Worm (Caenorhabditis elegans): ENCODE data around the gene F14H3.4.

Gene F14H3.4

DNA sequence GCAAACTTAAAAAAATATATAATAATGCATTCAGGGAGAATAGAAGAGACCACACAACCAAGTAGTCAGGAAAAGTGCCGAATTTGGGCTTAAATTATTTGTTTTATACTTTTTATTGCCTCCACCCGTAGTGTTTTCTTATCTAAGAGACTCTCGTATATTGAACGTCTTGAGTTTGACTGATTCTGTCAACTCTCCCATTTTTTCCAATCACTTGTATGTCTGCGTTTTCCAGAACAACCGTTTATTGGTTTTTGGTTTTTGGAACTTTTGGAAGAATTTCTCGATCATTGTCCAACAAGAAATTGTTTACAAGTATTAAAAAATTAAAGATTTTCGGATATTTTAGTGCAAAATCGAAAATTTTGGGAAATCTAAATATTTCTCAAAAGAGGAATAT, 11.2 kb downstream of the F14H3.4 start:
- no peak for TF ChIP-seq daf-16 (GFP tag; optimal IDR thresholded peaks at IDR 0.05)
- peak; percentile 69 for TF ChIP-seq daf-16 (tag; optimal IDR thresholded peaks at IDR 0.05)
- peak; percentile 81 for TF ChIP-seq aha-1 (tag)
- 0 out of 2 replicates have a peak, but pooled peaks have one; percentile 5 for TF ChIP-seq nhr-42 (GFP tag; IDR thresholded peaks at IDR 0.05)
- peak; percentile 42 for TF ChIP-seq nhr-28 (tag; optimal IDR thresholded peaks at IDR 0.05)
- TF ChIP-seq snpc-4 (tag; optimal IDR thresholded peaks at IDR 0.05), result no peak
- no peak for TF ChIP-seq mep-1 (tag; optimal IDR thresholded peaks at IDR 0.05)
- TF ChIP-seq dmd-6 (GFP tag; IDR thresholded peaks at IDR 0.05), result peak; percentile 76
- no peak for TF ChIP-seq ceh-32 (tag; optimal IDR thresholded peaks at IDR 0.05; ENCODE audit: poor library complexity)
- 0 out of 2 replicates have a peak, but pooled peaks have one; percentile 21 for TF ChIP-seq lin-1 (GFP tag; IDR thresholded peaks at IDR 0.05)
- peak; percentile 74 for TF ChIP-seq dve-1 (tag; optimal IDR thresholded peaks at IDR 0.05; ENCODE audit: insufficient read depth)
- no peak for TF ChIP-seq unc-39 (tag; optimal IDR thresholded peaks at IDR 0.05)
- TF ChIP-seq pqm-1 (tag; optimal IDR thresholded peaks at IDR 0.05), result peak; percentile 2
- peak; percentile 68 for TF ChIP-seq php-3 (GFP tag; IDR thresholded peaks at IDR 0.05)
- peak; percentile 51 for TF ChIP-seq hlh-11 (tag; optimal IDR thresholded peaks at IDR 0.05)

ce11 chrV:16042743-16043014, 12.2 kb downstream of the F14H3.4 start:
- TF ChIP-seq lim-7 (GFP tag; IDR thresholded peaks at IDR 0.05) (no peak), zfp-3 (GFP tag; conservative IDR thresholded peaks at IDR 0.05) (0 out of 2 replicates have a peak, but pooled peaks have one; percentile 38)

DNA sequence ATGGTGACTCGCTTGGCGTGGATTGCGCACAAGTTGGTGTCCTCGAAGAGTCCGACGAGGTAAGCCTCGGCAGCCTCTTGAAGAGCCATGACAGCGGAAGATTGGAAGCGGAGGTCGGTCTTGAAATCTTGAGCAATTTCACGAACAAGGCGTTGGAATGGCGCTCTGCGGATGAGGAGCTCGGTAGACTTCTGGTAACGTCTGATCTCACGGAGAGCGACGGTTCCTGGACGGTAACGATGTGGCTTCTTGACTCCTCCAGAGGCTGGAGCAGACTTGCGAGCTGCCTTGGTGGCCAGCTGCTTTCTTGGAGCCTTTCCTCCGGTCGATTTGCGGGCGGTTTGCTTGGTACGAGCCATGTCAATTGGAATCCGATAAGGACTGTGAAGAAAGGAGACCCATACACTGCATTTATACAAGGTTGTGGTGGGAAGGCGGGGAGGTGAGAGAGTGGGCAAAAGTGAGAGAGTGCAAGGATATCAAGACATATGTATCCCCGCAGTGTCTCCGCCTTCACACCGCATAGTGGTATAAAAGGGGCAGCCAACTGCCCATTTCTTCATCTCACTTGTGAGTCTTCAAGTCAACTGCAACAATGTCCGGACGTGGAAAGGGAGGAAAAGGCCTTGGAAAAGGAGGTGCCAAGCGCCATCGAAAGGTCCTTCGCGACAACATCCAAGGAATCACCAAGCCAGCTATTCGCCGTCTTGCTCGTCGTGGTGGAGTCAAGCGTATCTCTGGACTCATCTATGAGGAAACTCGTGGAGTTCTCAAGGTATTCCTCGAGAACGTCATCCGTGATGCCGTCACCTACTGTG, 12.7 kb downstream of the F14H3.4 start, which contains the start of the genes his-2 and his-1:
Gene his-2, minus strand, starts transcription at position 359 of the 818 bp plus-strand sequence.
Gene his-1, plus strand, starts transcription at position 596 of the 818 bp plus-strand sequence.
- peak; percentile 81 for TF ChIP-seq set-16 (GFP tag; IDR thresholded peaks at IDR 0.05)

DNA sequence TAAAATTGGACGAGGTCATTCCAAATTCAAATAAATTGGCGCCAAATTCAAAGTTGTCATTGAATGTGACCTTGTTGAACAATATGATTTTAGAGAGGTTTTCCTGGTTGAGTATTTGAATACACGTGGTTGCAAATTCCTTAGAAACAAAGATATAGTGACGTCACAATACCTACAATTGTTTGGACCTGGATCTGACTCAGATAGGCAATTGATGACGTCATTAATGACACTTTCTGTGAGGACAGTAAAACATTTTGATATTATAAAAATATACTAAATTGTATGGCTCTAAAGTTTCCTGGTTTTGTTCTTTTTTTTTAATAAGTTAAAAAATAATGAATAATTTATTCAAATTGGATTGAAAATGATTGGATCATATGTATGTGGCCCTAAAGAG, 13.5 kb downstream of the F14H3.4 start:
- TF ChIP-seq unc-39 (tag; optimal IDR thresholded peaks at IDR 0.05) (no peak), ztf-11 (tag; optimal IDR thresholded peaks at IDR 0.05) (no peak), pha-4 (GFP tag; IDR thresholded peaks at IDR 0.05) (no peak), pha-4 (tag; optimal IDR thresholded peaks at IDR 0.05) (no peak), T20F7.1 (GFP tag; optimal IDR thresholded peaks at IDR 0.05) (no peak), aly-2 (tag; optimal IDR thresholded peaks at IDR 0.05) (no peak), gei-8 (GFP tag; optimal IDR thresholded peaks at IDR 0.05) (no peak), hlh-30 (tag; optimal IDR thresholded peaks at IDR 0.05; ENCODE audit: insufficient read depth) (no peak), daf-12 (tag; optimal IDR thresholded peaks at IDR 0.05) (no peak), dpl-1 (GFP tag; optimal IDR thresholded peaks at IDR 0.05) (no peak), unc-130 (GFP tag; optimal IDR thresholded peaks at IDR 0.05) (no peak), php-3 (GFP tag; IDR thresholded peaks at IDR 0.05) (no peak), F44E2.7 (GFP tag; IDR thresholded peaks at IDR 0.05) (no peak), jun-1 (tag; optimal IDR thresholded peaks at IDR 0.05) (no peak), nhr-111 (GFP tag; optimal IDR thresholded peaks at IDR 0.05) (no peak), dmd-9 (GFP tag; IDR thresholded peaks at IDR 0.05) (no peak), F37D6.2 (tag; optimal IDR thresholded peaks at IDR 0.05) (no peak)

ce11 chrV:16040848-16041247, 14.0 kb downstream of the F14H3.4 start:
- peak; percentile 47; the same call in 1 of the 2 replicates for TF ChIP-seq set-16 (GFP tag; IDR thresholded peaks at IDR 0.05)
